Worm (Caenorhabditis elegans) whole organism, early embryonic: ENCODE measurements around the gene nucl-1.

Source experiments
- ama-1 ChIP-seq: fragments of 150-350 bp; optimal IDR thresholded peaks from 2 replicates; lab custom pipeline; 2014
- hmg-4 ChIP-seq: fragments of 200-800 bp; sonication (Bioruptor generic); optimal IDR thresholded peaks from 2 replicates; lab custom pipeline; 2018; ENCODE audit warnings: mild to moderate bottlenecking, missing genetic modification characterization, missing compliant biosample characterization

DNA sequence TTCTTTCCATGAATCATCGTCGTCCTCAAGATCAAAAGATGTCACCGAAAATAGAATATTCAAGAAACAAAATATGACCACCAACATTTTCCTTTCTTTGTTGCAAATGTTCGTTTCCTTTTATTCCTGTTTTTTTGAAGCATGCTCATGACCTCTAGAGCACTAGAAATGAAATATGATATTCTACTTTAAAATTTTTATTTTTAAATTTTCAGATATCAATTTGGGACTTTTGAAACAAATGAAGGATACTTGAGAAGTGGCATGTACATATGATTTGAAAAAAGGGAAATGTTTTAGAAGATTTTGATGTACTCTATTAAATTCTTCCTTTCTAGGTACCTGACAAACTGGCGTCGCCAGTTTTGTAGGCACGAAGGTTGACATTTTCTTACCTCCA lies 14.1 kb downstream of the nucl-1 start, which contains the start of gene K07H8.11:
- no peak for TF ChIP-seq ama-1 (lab: Kevin White, UChicago)
- TF ChIP-seq hmg-4 = no peak
